Fruit fly (Drosophila melanogaster): Measurements from ENCODE around the gene sav.

The sav gene

dm6 chr3R:23053936-23054335 lies 7.2 kb downstream of the sav start, which contains the start of gene p53 (continued):
- TF ChIP-seq fu2 (GFP tag; optimal IDR thresholded peaks at IDR 0.05) (peak; percentile 60), gcm (GFP tag; optimal IDR thresholded peaks at IDR 0.05) (peak; percentile 17), ewg (GFP tag; optimal IDR thresholded peaks at IDR 0.05) (peak; percentile 59), emc (GFP tag; optimal IDR thresholded peaks at IDR 0.05) (peak; percentile 69), CG18619 (GFP tag; optimal IDR thresholded peaks at IDR 0.05) (peak; percentile 85), CG17186 (GFP tag; optimal IDR thresholded peaks at IDR 0.05) (peak; percentile 73), CG2889 (GFP tag; IDR thresholded peaks at IDR 0.05) (no peak), CG9437 (GFP tag; optimal IDR thresholded peaks at IDR 0.05) (peak; percentile 66), NC2α (GFP tag; optimal IDR thresholded peaks at IDR 0.05) (peak; percentile 32), CG15269 (tag; optimal IDR thresholded peaks at IDR 0.05) (peak; percentile 54), Antp (GFP tag; optimal IDR thresholded peaks at IDR 0.05) (peak; percentile 13), CG17912 (GFP tag; optimal IDR thresholded peaks at IDR 0.05) (peak; percentile 56), twi (tag; optimal IDR thresholded peaks at IDR 0.05) (peak; percentile 49), CG15011 (GFP tag; optimal IDR thresholded peaks at IDR 0.05) (peak; percentile 76), CG4404 (GFP tag; IDR thresholded peaks at IDR 0.05) (no peak), nmo (GFP tag; optimal IDR thresholded peaks at IDR 0.05) (peak; percentile 67), CG3163 (GFP tag; optimal IDR thresholded peaks at IDR 0.05) (peak; percentile 54), CG17612 (GFP tag; IDR thresholded peaks at IDR 0.05) (0 out of 2 replicates have a peak, but pooled peaks have one; percentile 12), Oli (tag; optimal IDR thresholded peaks at IDR 0.05) (peak; percentile 46), CG10209 (GFP tag; optimal IDR thresholded peaks at IDR 0.05) (peak; percentile 71), kay (GFP tag; optimal IDR thresholded peaks at IDR 0.05) (peak; percentile 27), ind (GFP tag; optimal IDR thresholded peaks at IDR 0.05) (peak; percentile 33), hkb (optimal IDR thresholded peaks at IDR 0.05) (no peak), hkb (GFP tag; IDR thresholded peaks at IDR 0.05) (peak; percentile 64), B-H2 (GFP tag; optimal IDR thresholded peaks at IDR 0.05) (peak; percentile 66), Trl (optimal IDR thresholded peaks at IDR 0.05) (no peak), Trl (GFP tag; optimal IDR thresholded peaks at IDR 0.05) (peak; percentile 75), MTF-1 (GFP tag; optimal IDR thresholded peaks at IDR 0.05; ENCODE audit: borderline replicate concordance) (peak; percentile 86), Sry-δ (GFP tag; optimal IDR thresholded peaks at IDR 0.05) (peak; percentile 74), dimm (GFP tag; IDR thresholded peaks at IDR 0.05) (0 out of 2 replicates have a peak, but pooled peaks have one; percentile 26), otp (GFP tag; IDR thresholded peaks at IDR 0.05) (peak; percentile 76), CG12071 (GFP tag; optimal IDR thresholded peaks at IDR 0.05) (peak; percentile 82), lbe (GFP tag; optimal IDR thresholded peaks at IDR 0.05) (peak; percentile 29), CG13123 (GFP tag; optimal IDR thresholded peaks at IDR 0.05) (peak; percentile 35), Stat92E (GFP tag; optimal IDR thresholded peaks at IDR 0.05) (no peak), sug (tag; optimal IDR thresholded peaks at IDR 0.05) (peak; percentile 57)

dm6 chr3R:23053135-23053730 lies 7.9 kb downstream of the sav start:
- TF ChIP-seq ato (GFP tag; IDR thresholded peaks at IDR 0.05; ENCODE audit: partially characterized antibody) (no peak), amos (GFP tag; IDR thresholded peaks at IDR 0.05; ENCODE audit: partially characterized antibody) (peak; percentile 61), Atf-2 (GFP tag; optimal IDR thresholded peaks at IDR 0.05) (no peak), slp2 (GFP tag; optimal IDR thresholded peaks at IDR 0.05) (no peak), E2f2 (GFP tag; IDR thresholded peaks at IDR 0.05) (peak; percentile 89), CG2120 (GFP tag; optimal IDR thresholded peaks at IDR 0.05) (no peak), CG6175 (GFP tag; IDR thresholded peaks at IDR 0.05) (no peak), HLH4C (GFP tag; IDR thresholded peaks at IDR 0.05; ENCODE audit: partially characterized antibody) (0 out of 3 replicates have a peak, but pooled peaks have one; percentile 7), Bgb (GFP tag; IDR thresholded peaks at IDR 0.05; ENCODE audit: partially characterized antibody) (peak; percentile 60), CG2129 (GFP tag; IDR thresholded peaks at IDR 0.05; ENCODE audit: partially characterized antibody) (0 out of 2 replicates have a peak, but pooled peaks have one; percentile 11), MBD-R2 (GFP tag; IDR thresholded peaks at IDR 0.05) (peak; percentile 51; the same call in 1 of the 2 replicates), gem (tag; optimal IDR thresholded peaks at IDR 0.05) (no peak), Hr39 (optimal IDR thresholded peaks at IDR 0.05) (no peak), MESR4 (GFP tag; optimal IDR thresholded peaks at IDR 0.05) (peak; percentile 34), D19B (GFP tag; optimal IDR thresholded peaks at IDR 0.05) (no peak), Dref (GFP tag; IDR thresholded peaks at IDR 0.05) (peak; percentile 75), fu2 (GFP tag; optimal IDR thresholded peaks at IDR 0.05) (no peak)
